Fruit fly (Drosophila melanogaster): ENCODE results near the gene CG34133.

CG34133 gene

DNA sequence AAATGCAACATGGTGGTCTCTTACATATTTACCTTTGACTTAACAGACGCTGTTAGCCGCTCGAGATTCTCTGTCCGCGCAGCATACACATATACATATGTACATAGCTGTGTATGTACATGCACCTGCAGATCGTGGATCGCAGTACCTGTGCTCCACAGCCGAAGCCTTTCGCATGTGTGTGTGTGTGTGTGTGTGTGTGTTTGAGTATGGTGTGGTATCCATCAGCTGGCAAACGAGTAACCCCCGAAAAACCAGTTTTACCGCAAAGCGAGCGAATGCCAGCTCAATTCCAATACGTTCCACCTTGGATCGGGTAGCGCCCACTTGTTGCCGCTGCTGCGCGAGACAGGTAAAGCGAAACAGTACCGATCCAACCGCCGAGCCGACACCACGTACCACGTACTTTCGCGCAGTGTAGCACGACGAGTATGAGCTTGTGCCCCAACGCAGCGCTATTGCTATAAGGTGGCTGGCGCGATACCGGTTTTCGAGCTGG lies 27.8 kb upstream of the CG34133 start, which contains the start of gene Cad99C (continued):
- TF ChIP-seq pfk (GFP tag; optimal IDR thresholded peaks at IDR 0.05) (peak; percentile 92), vvl (GFP tag; IDR thresholded peaks at IDR 0.05) (peak; percentile 66), Elba2 (GFP tag; optimal IDR thresholded peaks at IDR 0.05) (no peak), Hmx (GFP tag; optimal IDR thresholded peaks at IDR 0.05) (no peak), CG34376 (GFP tag; optimal IDR thresholded peaks at IDR 0.05) (no peak), CG4730 (GFP tag; IDR thresholded peaks at IDR 0.05) (no peak), CG17829 (tag; optimal IDR thresholded peaks at IDR 0.05) (peak; percentile 14), pho (GFP tag; optimal IDR thresholded peaks at IDR 0.05) (no peak), gce (GFP tag; IDR thresholded peaks at IDR 0.05) (0 out of 3 replicates have a peak, but pooled peaks have one; percentile 14), CG12299 (tag; optimal IDR thresholded peaks at IDR 0.05) (no peak), pum (GFP tag; optimal IDR thresholded peaks at IDR 0.05) (no peak), pita (GFP tag; optimal IDR thresholded peaks at IDR 0.05) (no peak), CG7963 (GFP tag; IDR thresholded peaks at IDR 0.05; ENCODE audit: partially characterized antibody) (0 out of 3 replicates have a peak, but pooled peaks have one; percentile 17), Hr39 (optimal IDR thresholded peaks at IDR 0.05) (no peak), CG5953 (GFP tag; IDR thresholded peaks at IDR 0.05) (no peak), CG16813 (GFP tag; IDR thresholded peaks at IDR 0.05; ENCODE audit: partially characterized antibody) (no peak), CG2875 (GFP tag; optimal IDR thresholded peaks at IDR 0.05) (no peak), CG30020 (tag; optimal IDR thresholded peaks at IDR 0.05) (no peak), seq (GFP tag; IDR thresholded peaks at IDR 0.05) (no peak; the same call in 1 of the 2 replicates), tup (GFP tag; optimal IDR thresholded peaks at IDR 0.05) (no peak), CG8924 (tag; optimal IDR thresholded peaks at IDR 0.05) (no peak), kay (GFP tag; optimal IDR thresholded peaks at IDR 0.05) (no peak), hth (optimal IDR thresholded peaks at IDR 0.05) (no peak), her (GFP tag; optimal IDR thresholded peaks at IDR 0.05) (no peak), dm (GFP tag; optimal IDR thresholded peaks at IDR 0.05) (no peak), CG4707 (GFP tag; optimal IDR thresholded peaks at IDR 0.05) (no peak), sna (GFP tag; IDR thresholded peaks at IDR 0.05; ENCODE audit: partially characterized antibody) (0 out of 2 replicates have a peak, but pooled peaks have one; percentile 43), CG32767 (GFP tag; IDR thresholded peaks at IDR 0.05) (no peak), unpg (GFP tag; optimal IDR thresholded peaks at IDR 0.05) (no peak), CG10209 (GFP tag; optimal IDR thresholded peaks at IDR 0.05) (no peak), CG18764 (GFP tag; optimal IDR thresholded peaks at IDR 0.05) (no peak), CG8388 (GFP tag; optimal IDR thresholded peaks at IDR 0.05) (no peak), CG6854 (GFP tag; optimal IDR thresholded peaks at IDR 0.05) (no peak), corto (GFP tag; optimal IDR thresholded peaks at IDR 0.05) (no peak), dmrt99B (tag; optimal IDR thresholded peaks at IDR 0.05) (no peak), bowl (GFP tag; IDR thresholded peaks at IDR 0.05) (0 out of 2 replicates have a peak, but pooled peaks have one; percentile 8), CG13287 (GFP tag; IDR thresholded peaks at IDR 0.05; ENCODE audit: partially characterized antibody) (peak; percentile 21; the same call in 1 of the 2 replicates), salm (tag; optimal IDR thresholded peaks at IDR 0.05) (no peak), HmgZ (tag; optimal IDR thresholded peaks at IDR 0.05) (no peak), CG31224 (GFP tag; IDR thresholded peaks at IDR 0.05) (0 out of 2 replicates have a peak, but pooled peaks have one; percentile 15), scrt (GFP tag; optimal IDR thresholded peaks at IDR 0.05) (no peak), Hr78 (GFP tag; optimal IDR thresholded peaks at IDR 0.05) (peak in 1 of 2 experiments; percentile 27), mam (GFP tag; optimal IDR thresholded peaks at IDR 0.05) (no peak), lov (optimal IDR thresholded peaks at IDR 0.05) (no peak), lov (GFP tag; IDR thresholded peaks at IDR 0.05) (no peak), HHEX (GFP tag; optimal IDR thresholded peaks at IDR 0.05) (peak; percentile 31), Med (GFP tag) (peak; percentile 78), twi (tag; optimal IDR thresholded peaks at IDR 0.05) (no peak), CG3407 (GFP tag; optimal IDR thresholded peaks at IDR 0.05) (no peak), bsh (GFP tag; optimal IDR thresholded peaks at IDR 0.05) (no peak)
